Worm (Caenorhabditis elegans) whole organism, young adult: ENCODE data around the gene F57C12.6.

Source experiments
- C06A6.2 ChIP-seq: fragments of 200-800 bp; sonication (Bioruptor generic); conservative IDR thresholded peaks from 2 replicates; pipeline ENCODE4 v1.3.6; 2022; ENCODE audit warnings: missing genetic modification characterization, missing compliant biosample characterization
- F39B2.1 ChIP-seq: fragments of 200-800 bp; sonication (Bioruptor generic); IDR thresholded peaks from 2 replicates; pipeline ENCODE4 v1.3.6; 2022; ENCODE audit warnings: missing genetic modification reagents, missing genetic modification characterization, missing compliant biosample characterization
- F57C9.4 ChIP-seq: sonication (generic microtip); optimal IDR thresholded peaks from 2 replicates; lab custom pipeline; 2017; ENCODE audit warnings: mild to moderate bottlenecking, missing genetic modification characterization, missing compliant biosample characterization
- ZK185.1 ChIP-seq: sonication (generic microtip); optimal IDR thresholded peaks from 2 replicates; lab custom pipeline; 2016; ENCODE audit warnings: mild to moderate bottlenecking, missing genetic modification characterization, missing compliant biosample characterization; ENCODE audit not compliant: poor library complexity, severe bottlenecking
- dpl-1 ChIP-seq: fragments of 150-350 bp; optimal IDR thresholded peaks from 2 replicates; lab custom pipeline; 2014; ENCODE audit warnings: missing biosample characterization, missing genetic modification reagents, missing genetic modification characterization
- lin-40 ChIP-seq: sonication (generic microtip); optimal IDR thresholded peaks from 2 replicates; lab custom pipeline; 2016; ENCODE audit warnings: missing genetic modification characterization, mild to moderate bottlenecking, missing compliant biosample characterization, missing genotype, missing genetic modification reagents
- mcd-1 ChIP-seq: fragments of 200-800 bp; sonication (Bioruptor generic); IDR thresholded peaks from 2 replicates; pipeline ENCODE4 v1.3.6; 2022; ENCODE audit warnings: missing genetic modification reagents, missing genetic modification characterization, missing compliant biosample characterization
- snpc-4 ChIP-seq, 5 experiments: fragments of 150-350 bp in 1 of 5; sonication (generic microtip) in 4 of 5; optimal IDR thresholded peaks; 2 replicates each; lab custom pipeline; 2014 to 2018; ENCODE audit warnings: missing genetic modification characterization in 5 of 5, missing biosample characterization in 3 of 5, antibody characterized with exemption in 2 of 5, mild to moderate bottlenecking in 2 of 5, missing compliant biosample characterization in 2 of 5, missing genotype in 2 of 5, moderate library complexity in 2 of 5, missing genetic modification reagents in 1 of 5
- unc-62 ChIP-seq: fragments of 150-350 bp; optimal IDR thresholded peaks from 2 replicates; lab custom pipeline; 2014; ENCODE audit warnings: missing biosample characterization, missing genetic modification reagents, missing genetic modification characterization

DNA sequence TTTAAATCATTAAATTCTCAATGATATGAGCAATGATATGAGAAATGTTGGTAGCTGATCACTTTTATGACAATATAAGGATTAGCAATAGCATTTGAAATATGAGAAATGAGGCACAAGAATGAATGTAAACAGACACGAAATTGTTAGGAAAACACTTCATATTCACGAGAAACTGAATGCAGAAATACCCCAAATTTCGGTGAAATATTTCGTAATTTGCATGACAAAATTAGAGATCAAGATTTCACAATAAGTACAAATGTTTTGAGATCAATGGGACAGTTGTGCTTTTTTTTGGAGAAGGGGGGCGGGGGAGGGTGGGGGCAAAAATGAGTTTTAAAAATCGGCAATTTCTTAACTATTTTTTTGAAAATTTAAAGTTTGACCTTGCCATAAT, 17.4 kb downstream of the F57C12.6 start:
- TF ChIP-seq C06A6.2 (no peak), F57C9.4 (no peak), ZK185.1 (tag; lab: Kevin White, UChicago) (no peak), mcd-1 (no peak), unc-62 (GFP tag; lab: Kevin White, UChicago) (no peak), lin-40 (no peak), F39B2.1 (no peak), snpc-4 (GFP tag; optimal IDR thresholded peaks at IDR 0.05; lab: Kevin White, UChicago) (no peak), snpc-4 (tag; optimal IDR thresholded peaks at IDR 0.05; lab: Kevin White, UChicago) (no peak), dpl-1 (GFP tag; lab: Kevin White, UChicago) (no peak)
